Worm (Caenorhabditis elegans): Measurements from ENCODE around the gene dot-1.2.

DNA sequence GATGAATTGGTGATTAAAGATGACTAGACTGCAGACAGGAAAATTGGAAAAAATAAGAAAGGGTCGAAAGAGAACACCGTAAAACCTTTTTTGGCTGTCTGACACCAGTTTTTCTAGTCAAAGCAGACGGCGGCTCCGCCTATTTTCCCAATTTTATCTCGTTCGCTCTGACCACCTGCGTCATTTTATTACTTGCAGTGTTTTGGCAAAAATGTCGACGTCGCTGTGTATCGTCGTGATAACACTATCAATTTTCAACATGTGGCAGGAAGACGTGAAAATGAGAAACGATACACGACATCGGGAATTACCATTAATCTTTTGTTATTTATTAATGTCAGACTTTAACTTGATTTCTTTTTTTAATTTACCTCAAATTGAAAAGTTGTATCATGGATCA lies 40.9 kb upstream of the dot-1.2 start, which contains the start of gene Y62H9A.15:
- TF ChIP-seq dao-5 (tag; optimal IDR thresholded peaks at IDR 0.05) (no peak), him-1 (tag; optimal IDR thresholded peaks at IDR 0.05) (no peak), W03F9.2 (tag; optimal IDR thresholded peaks at IDR 0.05) (no peak)
